Worm (Caenorhabditis elegans) whole organism, midembryonic: ENCODE results near the gene Y41D4B.1.

Experiments
- cog-1 ChIP-seq: sonication (generic microtip); optimal IDR thresholded peaks from 2 replicates; lab custom pipeline; 2016; ENCODE audit warnings: missing genetic modification characterization, missing compliant biosample characterization
- flt-1 ChIP-seq: fragments of 200-800 bp; sonication (Bioruptor generic); IDR thresholded peaks from 2 replicates; pipeline ENCODE4 v1.3.6; 2022; ENCODE audit warnings: missing genetic modification characterization, missing compliant biosample characterization
- med-1 ChIP-seq: sonication (generic microtip); optimal IDR thresholded peaks from 2 replicates; lab custom pipeline; 2017; ENCODE audit warnings: missing genetic modification characterization, mild to moderate bottlenecking, missing compliant biosample characterization, antibody characterized with exemption, missing genetic modification reagents; ENCODE audit not compliant: insufficient read depth

ce11 chrIV:1624447-1624846, 48.1 kb upstream of the Y41D4B.1 start:
- TF ChIP-seq flt-1 (GFP tag; lab: Robert Waterston, UW) (no peak), cog-1 (tag; lab: Kevin White, UChicago) (no peak), med-1 (GFP tag; lab: Kevin White, UChicago) (no peak)
